Fruit fly (Drosophila melanogaster) whole organism, pupa: ENCODE data around the gene Doc2.

Source experiments
- CG10348 ChIP-seq: fragments of 200-800 bp; sonication (Bioruptor generic); IDR thresholded peaks from 2 replicates; pipeline ENCODE4 v1.3.6; 2022; ENCODE audit warnings: missing biosample characterization, missing genetic modification characterization
- CG12605 ChIP-seq: fragments of 200-800 bp; sonication (Bioruptor generic); IDR thresholded peaks from 2 replicates; pipeline ENCODE4 v1.3.6; 2022; ENCODE audit warnings: missing biosample characterization, missing genetic modification characterization
- CG13204 ChIP-seq: fragments of 200-800 bp; sonication (Bioruptor generic); optimal IDR thresholded peaks from 2 replicates; lab custom pipeline; 2018; ENCODE audit warnings: missing biosample characterization, mild to moderate bottlenecking, missing genetic modification characterization, moderate library complexity
- CG14655 ChIP-seq: fragments of 200-800 bp; sonication (Bioruptor generic); optimal IDR thresholded peaks from 3 replicates; lab custom pipeline; 2017; ENCODE audit warnings: mild to moderate bottlenecking, missing biosample characterization, missing genetic modification reagents, missing genetic modification characterization
- CG15710 ChIP-seq: fragments of 200-800 bp; sonication (Bioruptor generic); optimal IDR thresholded peaks from 2 replicates; lab custom pipeline; 2018; ENCODE audit warnings: missing biosample characterization, mild to moderate bottlenecking, missing genetic modification characterization, moderate library complexity
- CG17806 ChIP-seq: fragments of 200-800 bp; sonication (Bioruptor generic); optimal IDR thresholded peaks from 2 replicates; lab custom pipeline; 2018; ENCODE audit warnings: missing biosample characterization, mild to moderate bottlenecking, missing genetic modification characterization, moderate library complexity
- CG32121 ChIP-seq: fragments of 200-800 bp; sonication (Bioruptor generic); IDR thresholded peaks from 2 replicates; pipeline ENCODE4 v1.3.6; 2022; ENCODE audit warnings: missing biosample characterization, missing genetic modification characterization
- CG34367 ChIP-seq: fragments of 200-800 bp; sonication (Bioruptor generic); optimal IDR thresholded peaks from 2 replicates; lab custom pipeline; 2018; ENCODE audit warnings: missing biosample characterization, mild to moderate bottlenecking, missing genetic modification characterization
- CG4496 ChIP-seq: fragments of 200-800 bp; sonication (Bioruptor generic); IDR thresholded peaks from 3 replicates; pipeline ENCODE4 v1.3.6; 2022; ENCODE audit warnings: missing biosample characterization, missing genetic modification characterization
- CG8159 ChIP-seq: fragments of 200-800 bp; sonication (Bioruptor generic); optimal IDR thresholded peaks from 3 replicates; lab custom pipeline; 2018; ENCODE audit warnings: missing biosample characterization, mild to moderate bottlenecking, missing genetic modification characterization, moderate library complexity
- CG8301 ChIP-seq: fragments of 200-800 bp; sonication (Bioruptor generic); optimal IDR thresholded peaks from 2 replicates; lab custom pipeline; 2018; ENCODE audit warnings: missing biosample characterization, mild to moderate bottlenecking, missing genetic modification characterization
- CG9948 ChIP-seq: fragments of 200-800 bp; sonication (Bioruptor generic); optimal IDR thresholded peaks from 2 replicates; lab custom pipeline; 2018; ENCODE audit warnings: missing biosample characterization, mild to moderate bottlenecking, missing genetic modification characterization, moderate library complexity
- D1 ChIP-seq: fragments of 200-800 bp; sonication (Bioruptor generic); optimal IDR thresholded peaks from 2 replicates; lab custom pipeline; 2018; ENCODE audit warnings: missing biosample characterization, mild to moderate bottlenecking, missing genetic modification characterization, moderate library complexity
- EcR ChIP-seq: fragments of 200-800 bp; sonication (Bioruptor generic); optimal IDR thresholded peaks from 3 replicates; lab custom pipeline; 2019; ENCODE audit warnings: missing biosample characterization, missing genetic modification characterization, mild to moderate bottlenecking, moderate library complexity, missing genetic modification reagents
- Ets98B ChIP-seq: fragments of 200-800 bp; sonication (Bioruptor generic); IDR thresholded peaks from 2 replicates; pipeline ENCODE4 v1.3.6; 2022; ENCODE audit warnings: missing biosample characterization, missing genetic modification characterization
- Pif1A ChIP-seq: fragments of 200-800 bp; sonication (Bioruptor generic); optimal IDR thresholded peaks from 3 replicates; lab custom pipeline; 2016; ENCODE audit warnings: missing biosample characterization, missing genetic modification characterization
- Pif1B ChIP-seq: fragments of 200-800 bp; sonication (Bioruptor generic); optimal IDR thresholded peaks from 3 replicates; lab custom pipeline; 2016; ENCODE audit warnings: missing biosample characterization, missing genetic modification characterization
- Snoo ChIP-seq: fragments of 200-800 bp; sonication (Bioruptor generic); optimal IDR thresholded peaks from 3 replicates; lab custom pipeline; 2017; ENCODE audit warnings: missing biosample characterization, mild to moderate bottlenecking, missing genetic modification characterization, inconsistent platforms
- fd96Ca ChIP-seq: fragments of 200-800 bp; sonication (Bioruptor generic); IDR thresholded peaks from 3 replicates; pipeline ENCODE4 v1.3.6; 2022; ENCODE audit warnings: missing biosample characterization, missing genetic modification characterization
- gl ChIP-seq: fragments of 200-800 bp; sonication (Bioruptor generic); optimal IDR thresholded peaks from 2 replicates; lab custom pipeline; 2018; ENCODE audit warnings: missing biosample characterization, mild to moderate bottlenecking, missing genetic modification characterization
- rn ChIP-seq: fragments of 200-800 bp; sonication (Bioruptor generic); IDR thresholded peaks from 2 replicates; pipeline ENCODE4 v1.3.6; 2022; ENCODE audit warnings: missing biosample characterization, missing genetic modification characterization

Gene Doc2

dm6 chr3L:9019196-9019662 lies at the start of gene Doc2:
Gene Doc2 (minus strand): TSS chr3L:9019246.
- no peak for TF ChIP-seq D1 (tag; lab: Kevin White, UChicago)

DNA sequence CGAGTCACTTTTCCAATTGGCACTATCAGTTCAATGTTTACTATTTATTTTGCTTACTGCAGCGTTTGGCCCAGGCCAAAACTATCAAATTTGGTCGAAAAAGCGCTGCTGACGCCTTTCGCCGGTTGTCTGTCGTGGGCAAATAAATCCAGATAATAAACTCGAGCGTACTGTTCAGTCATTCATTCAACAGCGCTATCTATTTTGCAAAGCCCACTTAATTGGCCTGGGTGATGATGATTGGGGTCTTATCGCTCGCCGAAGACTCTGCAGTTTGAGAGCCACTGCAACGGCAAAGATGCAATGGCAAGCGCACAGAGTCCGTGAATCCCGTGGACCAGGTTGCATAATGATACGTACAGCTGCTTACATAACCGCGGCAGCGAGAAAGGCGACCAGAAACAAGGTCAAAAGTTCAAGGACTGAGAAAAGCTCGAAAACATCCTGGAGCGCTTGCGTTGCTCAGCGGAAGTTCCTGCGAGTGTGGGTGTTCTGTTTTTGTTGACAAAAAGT lies 47.5 kb upstream of the Doc2 start:
- TF ChIP-seq CG14655: no peak
- TF ChIP-seq CG13204 (GFP tag; lab: Kevin White, UChicago): no peak
- TF ChIP-seq Pif1A (GFP tag; lab: Kevin White, UChicago): no peak
- TF ChIP-seq Ets98B: no peak
- TF ChIP-seq fd96Ca (GFP tag; lab: Robert Waterston, UW): 0 out of 3 replicates have a peak, but pooled peaks have one; percentile 12
- TF ChIP-seq EcR (GFP tag; lab: Kevin White, UChicago): peak; percentile 10
- TF ChIP-seq CG8301 (tag; lab: Kevin White, UChicago): no peak
- no peak for TF ChIP-seq CG17806 (tag; lab: Kevin White, UChicago)
- TF ChIP-seq CG15710 (tag; lab: Kevin White, UChicago): no peak

- TF ChIP-seq Ets98B: peak; percentile 74
- TF ChIP-seq D1 (tag; lab: Kevin White, UChicago): no peak
- TF ChIP-seq Snoo (tag; lab: Kevin White, UChicago): no peak
- peak; percentile 27 for TF ChIP-seq CG8301 (tag; lab: Kevin White, UChicago)
- TF ChIP-seq gl (tag; lab: Kevin White, UChicago): no peak
- peak; percentile 22 for TF ChIP-seq Pif1B (GFP tag; lab: Kevin White, UChicago)
- peak; percentile 23 for TF ChIP-seq CG14655
- TF ChIP-seq fd96Ca (GFP tag; lab: Robert Waterston, UW): peak; percentile 64; the same call in 2 of the 3 replicates
- no peak for TF ChIP-seq EcR (GFP tag; lab: Kevin White, UChicago)
- peak; percentile 36; the same call in 1 of the 2 replicates for TF ChIP-seq rn (GFP tag; lab: Robert Waterston, UW)
- TF ChIP-seq CG10348: no peak
- peak; percentile 37 for TF ChIP-seq CG15710 (tag; lab: Kevin White, UChicago)
- TF ChIP-seq CG13204 (GFP tag; lab: Kevin White, UChicago): no peak
- peak; percentile 68 for TF ChIP-seq CG12605 (GFP tag; lab: Robert Waterston, UW)
- TF ChIP-seq CG32121 (GFP tag; lab: Robert Waterston, UW): peak; percentile 90
- peak; percentile 12 for TF ChIP-seq Pif1A (GFP tag; lab: Kevin White, UChicago)
- TF ChIP-seq CG8159 (tag; lab: Kevin White, UChicago): no peak
- peak; percentile 18 for TF ChIP-seq CG34367 (tag; lab: Kevin White, UChicago)
- TF ChIP-seq CG9948 (tag; lab: Kevin White, UChicago): no peak
- TF ChIP-seq CG4496: peak; percentile 83
- TF ChIP-seq CG17806 (tag; lab: Kevin White, UChicago): no peak
These were observed 47.0 kb upstream of the Doc2 start, which contains the start of gene Argk1 for dm6 chr3L:9065997-9066441. Gene Argk1 (minus strand): TSS chr3L:9066027.

DNA sequence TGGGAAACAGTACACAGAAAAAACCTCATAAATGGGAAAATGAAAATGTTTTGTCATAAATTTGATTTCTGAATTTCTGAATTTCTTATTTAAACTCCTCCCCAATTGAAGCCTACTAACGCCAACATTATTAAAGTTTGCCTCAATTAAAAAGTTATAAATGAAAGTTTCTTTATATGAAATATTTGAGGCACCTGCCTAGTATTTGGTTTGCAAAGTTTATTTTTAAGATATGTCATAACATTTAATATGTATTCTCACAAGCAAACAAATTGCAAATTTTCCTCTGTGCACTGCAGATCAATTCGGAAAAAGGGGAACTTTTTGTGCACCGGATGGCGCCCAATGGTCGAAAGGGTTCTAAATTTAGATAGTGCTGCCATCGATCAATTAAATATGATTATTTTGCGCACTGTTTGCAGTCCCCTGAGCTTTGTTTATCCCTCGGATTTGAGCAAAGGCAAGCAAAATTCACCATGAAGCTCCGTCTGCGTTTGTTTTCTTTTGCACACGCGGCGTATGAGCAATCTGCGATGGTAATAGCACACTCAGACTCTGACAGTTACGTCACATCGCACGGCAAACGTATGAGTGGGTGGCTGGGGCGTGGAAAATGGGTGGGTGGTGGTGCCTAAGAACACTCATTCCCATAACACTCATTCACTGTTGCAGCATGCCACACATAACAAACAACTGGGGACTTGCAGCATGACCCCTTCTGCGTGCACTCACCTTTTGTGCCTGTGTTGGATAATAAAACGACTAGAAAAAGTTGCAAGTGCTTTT lies 46.1 kb upstream of the Doc2 start:
- 0 out of 3 replicates have a peak, but pooled peaks have one; percentile 1 for TF ChIP-seq fd96Ca (GFP tag; lab: Robert Waterston, UW)
- peak; percentile 71 for TF ChIP-seq CG8301 (tag; lab: Kevin White, UChicago)
- peak; percentile 54 for TF ChIP-seq rn (GFP tag; lab: Robert Waterston, UW)
- peak; percentile 29 for TF ChIP-seq EcR (GFP tag; lab: Kevin White, UChicago)
- TF ChIP-seq Pif1A (GFP tag; lab: Kevin White, UChicago): peak; percentile 52
- TF ChIP-seq CG9948 (tag; lab: Kevin White, UChicago): peak; percentile 46
- TF ChIP-seq Pif1B (GFP tag; lab: Kevin White, UChicago): no peak
- no peak for TF ChIP-seq Snoo (tag; lab: Kevin White, UChicago)
- no peak for TF ChIP-seq CG13204 (GFP tag; lab: Kevin White, UChicago)
- no peak for TF ChIP-seq CG10348
- peak; percentile 65 for TF ChIP-seq Ets98B
- TF ChIP-seq D1 (tag; lab: Kevin White, UChicago): no peak
- TF ChIP-seq gl (tag; lab: Kevin White, UChicago): no peak
- peak; percentile 32 for TF ChIP-seq CG15710 (tag; lab: Kevin White, UChicago)
- peak; percentile 59; the same call in 2 of the 3 replicates for TF ChIP-seq CG4496
- TF ChIP-seq CG14655: peak; percentile 76
- TF ChIP-seq CG34367 (tag; lab: Kevin White, UChicago): peak; percentile 5
- peak; percentile 17 for TF ChIP-seq CG17806 (tag; lab: Kevin White, UChicago)
- peak; percentile 73 for TF ChIP-seq CG32121 (GFP tag; lab: Robert Waterston, UW)
- 0 out of 2 replicates have a peak, but pooled peaks have one; percentile 15 for TF ChIP-seq CG12605 (GFP tag; lab: Robert Waterston, UW)
- TF ChIP-seq CG8159 (tag; lab: Kevin White, UChicago): peak; percentile 42

DNA sequence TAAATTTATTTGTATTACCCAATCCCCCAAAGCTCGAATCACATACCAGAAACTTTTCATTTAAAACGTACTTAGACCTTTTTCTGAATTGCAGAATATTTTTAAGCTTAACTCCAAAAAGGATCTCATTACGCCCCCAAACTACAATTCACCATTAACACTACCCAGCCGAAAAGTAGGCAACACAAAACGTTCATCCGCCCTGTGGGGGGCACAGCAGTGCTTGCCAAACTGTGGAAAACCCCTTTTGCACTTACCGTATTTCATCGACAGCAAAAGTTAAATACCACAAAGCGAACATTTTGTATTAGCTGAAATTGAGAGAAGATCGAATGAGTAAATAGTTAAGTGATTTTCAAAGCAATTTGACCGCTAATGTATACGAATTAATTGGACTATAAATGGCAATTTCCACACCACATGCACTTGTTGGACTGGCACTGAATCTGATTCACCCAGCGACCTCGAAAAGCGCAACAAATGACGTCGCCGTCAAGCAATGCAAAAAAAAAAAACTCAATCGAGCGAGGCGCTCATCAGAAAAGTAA lies 45.2 kb upstream of the Doc2 start:
- TF ChIP-seq CG13204 (GFP tag; lab: Kevin White, UChicago): no peak
- TF ChIP-seq Ets98B: peak; percentile 9; the same call in 1 of the 2 replicates
